Worm (Caenorhabditis elegans): ENCODE data around the gene T17A3.12.

The T17A3.12 gene

ce11 chrIII:124478-124877, 20.5 kb downstream of the T17A3.12 start, which contains the start of gene pals-23:
Gene pals-23 (plus strand): TSS chrIII:124778.
- TF ChIP-seq atf-7 (tag; optimal IDR thresholded peaks at IDR 0.05) (no peak), snpc-3.4 (tag; optimal IDR thresholded peaks at IDR 0.05) (no peak), madf-6 (GFP tag; IDR thresholded peaks at IDR 0.05) (no peak), aptf-3 (GFP tag; IDR thresholded peaks at IDR 0.05) (no peak), lsl-1 (GFP tag; optimal IDR thresholded peaks at IDR 0.05) (no peak)

- TF ChIP-seq dox-1 (GFP tag; IDR thresholded peaks at IDR 0.05): peak; percentile 52; the same call in 1 of the 2 replicates
- 0 out of 2 replicates have a peak, but pooled peaks have one; percentile 24 for TF ChIP-seq egrh-3 (GFP tag; IDR thresholded peaks at IDR 0.05)
These were observed 23.0 kb downstream of the T17A3.12 start, which contains the start of gene C29F9.12 for ce11 chrIII:121983-122449. Gene C29F9.12 (minus strand): TSS chrIII:122033.

DNA sequence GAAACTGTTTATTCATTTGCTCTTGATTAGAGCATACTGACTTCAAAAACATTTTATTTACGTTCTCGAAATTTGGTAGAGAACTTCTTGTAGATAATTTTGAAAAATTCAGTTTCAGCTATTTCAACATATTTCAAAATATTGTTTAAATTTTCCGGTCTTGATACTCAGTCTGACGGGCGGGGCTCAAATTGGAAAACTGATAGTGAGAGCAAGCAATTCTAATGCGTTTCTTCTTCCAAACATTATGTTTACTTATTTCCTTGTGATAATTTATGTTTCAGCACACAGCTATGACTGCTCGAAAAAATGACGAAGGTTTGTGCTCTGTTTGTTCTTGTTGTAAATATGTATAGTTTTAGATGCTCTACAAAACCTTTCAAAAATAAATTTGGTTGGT, 24.8 kb downstream of the T17A3.12 start, which contains the start of gene pals-24:
Gene pals-24 (plus strand): TSS at position 237 of the 400 bp plus-strand sequence.
- TF ChIP-seq dox-1 (GFP tag; IDR thresholded peaks at IDR 0.05) (peak; percentile 46), pha-4 (tag; optimal IDR thresholded peaks at IDR 0.05) (peak; percentile 16), F37B4.10 (GFP tag; IDR thresholded peaks at IDR 0.05) (no peak), K12H6.12 (tag; optimal IDR thresholded peaks at IDR 0.05) (no peak), cebp-1 (GFP tag; IDR thresholded peaks at IDR 0.05) (peak; percentile 74; the same call in 1 of the 2 replicates), cebp-1 (tag; optimal IDR thresholded peaks at IDR 0.05) (peak; percentile 76), nhr-80 (tag; optimal IDR thresholded peaks at IDR 0.05) (peak; percentile 89), F49E8.2 (tag; optimal IDR thresholded peaks at IDR 0.05; ENCODE audit: insufficient read depth) (no peak), ztf-3 (GFP tag; optimal IDR thresholded peaks at IDR 0.05) (no peak), ccch-3 (GFP tag; optimal IDR thresholded peaks at IDR 0.05) (no peak), attf-5 (GFP tag; optimal IDR thresholded peaks at IDR 0.05) (peak; percentile 43), ztf-6 (GFP tag; IDR thresholded peaks at IDR 0.05) (no peak)

DNA sequence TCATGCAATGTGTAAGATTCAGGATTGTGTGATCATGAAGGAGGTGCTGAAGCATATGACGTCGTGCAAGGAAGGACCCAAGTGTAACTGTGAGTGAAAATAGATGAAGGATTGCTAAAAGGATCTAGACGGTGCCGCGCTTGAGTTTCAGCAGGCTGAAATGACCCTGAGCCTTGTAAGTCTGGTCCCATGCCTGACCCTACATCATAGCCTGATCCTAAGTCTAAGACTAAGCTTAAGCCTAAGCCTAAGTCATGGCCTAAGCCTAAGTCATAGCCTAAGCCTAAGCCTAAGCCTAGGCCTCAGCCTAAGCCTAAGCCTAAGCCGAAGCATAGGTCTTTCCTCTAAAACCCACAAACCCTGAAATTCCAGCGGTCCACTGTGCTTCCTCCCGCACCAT, 27.1 kb downstream of the T17A3.12 start:
- TF ChIP-seq chd-7 (tag; optimal IDR thresholded peaks at IDR 0.05): no peak
- no peak for TF ChIP-seq cebp-2 (GFP tag; IDR thresholded peaks at IDR 0.05)
- no peak for TF ChIP-seq B0261.1 (tag; optimal IDR thresholded peaks at IDR 0.05)
- TF ChIP-seq C17E4.6 (GFP tag; IDR thresholded peaks at IDR 0.05): no peak
- TF ChIP-seq ets-4 (GFP tag; optimal IDR thresholded peaks at IDR 0.05): no peak
- TF ChIP-seq lin-35 (GFP tag; optimal IDR thresholded peaks at IDR 0.05): no peak
- no peak for TF ChIP-seq zim-3 (tag; optimal IDR thresholded peaks at IDR 0.05)
- no peak for TF ChIP-seq egl-18 (GFP tag; IDR thresholded peaks at IDR 0.05)
- TF ChIP-seq lin-54 (GFP tag; optimal IDR thresholded peaks at IDR 0.05): no peak
- no peak for TF ChIP-seq D2030.7 (GFP tag; IDR thresholded peaks at IDR 0.05)
- no peak for TF ChIP-seq nfya-2 (GFP tag; IDR thresholded peaks at IDR 0.05)
- TF ChIP-seq attf-5 (GFP tag; optimal IDR thresholded peaks at IDR 0.05): no peak
- no peak for TF ChIP-seq snpc-1.3 (tag; optimal IDR thresholded peaks at IDR 0.05; ENCODE audit: insufficient read depth)
- no peak for TF ChIP-seq dpff-1 (tag; optimal IDR thresholded peaks at IDR 0.05)

DNA sequence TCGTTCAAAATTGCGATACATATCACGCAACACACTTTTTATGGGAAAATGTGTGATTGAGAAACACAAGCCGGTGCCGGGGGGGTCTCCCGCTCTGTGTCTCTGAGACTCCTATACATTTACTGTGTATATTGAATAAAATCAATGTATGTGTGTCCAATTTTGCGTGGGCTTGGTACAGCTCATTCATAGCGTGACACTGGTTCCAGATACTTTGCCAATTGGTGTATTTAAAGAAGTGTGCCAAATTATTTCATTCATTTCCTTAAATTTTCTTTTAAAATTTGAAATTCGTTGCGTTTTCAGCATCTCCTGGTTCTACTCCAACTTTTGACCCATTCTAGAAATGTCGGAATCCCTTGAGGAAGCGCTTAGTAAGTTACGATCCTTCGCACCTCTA, 27.8 kb downstream of the T17A3.12 start, which contains the start of gene C29F9.5:
Gene C29F9.5 (plus strand): TSS at position 301 of the 400 bp plus-strand sequence.
- TF ChIP-seq nhr-90 (tag; optimal IDR thresholded peaks at IDR 0.05): no peak
- no peak for TF ChIP-seq madf-6 (GFP tag; IDR thresholded peaks at IDR 0.05)
- no peak for TF ChIP-seq D2030.7 (GFP tag; IDR thresholded peaks at IDR 0.05)
- no peak for TF ChIP-seq Y53F4B.3 (GFP tag; IDR thresholded peaks at IDR 0.05)
- no peak for TF ChIP-seq egrh-3 (GFP tag; IDR thresholded peaks at IDR 0.05)

Data from whole organism, young adult.